Worm (Caenorhabditis elegans) whole organism, mixed stage, embryonic: ENCODE measurements around the gene ptr-18.

ENCODE experiments used
- ceh-39 ChIP-seq: fragments of 150-350 bp; optimal IDR thresholded peaks from 2 replicates; lab custom pipeline; 2014; ENCODE audit warnings: missing biosample characterization, missing genetic modification characterization
- drap-1 ChIP-seq: fragments of 200-800 bp; sonication (Bioruptor generic); optimal IDR thresholded peaks from 3 replicates; lab custom pipeline; 2018; ENCODE audit warnings: mild to moderate bottlenecking, missing genetic modification characterization, missing compliant biosample characterization
- lin-13 ChIP-seq: fragments of 150-350 bp; optimal IDR thresholded peaks from 2 replicates; lab custom pipeline; 2014; ENCODE audit warnings: missing biosample characterization, missing genetic modification characterization
- lin-32 ChIP-seq: fragments of 200-800 bp; sonication (Bioruptor generic); optimal IDR thresholded peaks from 2 replicates; lab custom pipeline; 2018; ENCODE audit warnings: mild to moderate bottlenecking, missing genetic modification characterization, missing compliant biosample characterization
- nhr-2 ChIP-seq: fragments of 150-350 bp; optimal IDR thresholded peaks from 2 replicates; lab custom pipeline; 2014; ENCODE audit warnings: missing biosample characterization, missing genetic modification characterization
- nhr-28 ChIP-seq: fragments of 150-350 bp; optimal IDR thresholded peaks from 2 replicates; lab custom pipeline; 2014; ENCODE audit warnings: missing biosample characterization, missing genetic modification characterization
- nhr-76 ChIP-seq: sonication (generic microtip); optimal IDR thresholded peaks from 2 replicates; lab custom pipeline; 2017; ENCODE audit warnings: missing biosample characterization, missing genetic modification characterization
- unc-62 ChIP-seq: fragments of 150-350 bp; optimal IDR thresholded peaks from 2 replicates; lab custom pipeline; 2014; ENCODE audit warnings: missing biosample characterization, missing genetic modification reagents, missing genetic modification characterization
- ztf-11 ChIP-seq: fragments of 150-350 bp; optimal IDR thresholded peaks from 2 replicates; lab custom pipeline; 2014; ENCODE audit warnings: missing biosample characterization, missing genetic modification characterization

- TF ChIP-seq lin-13 (tag; lab: Kevin White, UChicago) (no peak), drap-1 (GFP tag; lab: Kevin White, UChicago) (no peak), nhr-28 (tag; lab: Kevin White, UChicago) (no peak), nhr-2 (tag; lab: Kevin White, UChicago) (peak; percentile 72), unc-62 (GFP tag; lab: Kevin White, UChicago) (no peak), ceh-39 (tag; lab: Kevin White, UChicago) (no peak), ztf-11 (tag; lab: Kevin White, UChicago) (no peak), nhr-76 (no peak), lin-32 (GFP tag; lab: Kevin White, UChicago) (no peak)
Observed at ce11 chrII:12992980-12993379, 27.6 kb downstream of the ptr-18 start.
